Worm (Caenorhabditis elegans) whole organism, L1 larva: ENCODE results near the gene F46B6.2.

Experiments used
- ceh-82 ChIP-seq, 3 experiments: fragments of 150-350 bp in 1 of 3; sonication (generic microtip) in 2 of 3; optimal IDR thresholded peaks; 2 replicates each; lab custom pipeline; 2014 to 2017; ENCODE audit warnings: missing biosample characterization in 3 of 3, missing genetic modification characterization in 3 of 3
- elt-2 ChIP-seq: sonication (generic microtip); optimal IDR thresholded peaks from 2 replicates; lab custom pipeline; 2016; ENCODE audit warnings: missing genetic modification characterization, mild to moderate bottlenecking, inconsistent platforms, missing compliant biosample characterization, missing genetic modification reagents
- fkh-10 ChIP-seq: sonication (generic microtip); optimal IDR thresholded peaks from 2 replicates; lab custom pipeline; 2017; ENCODE audit warnings: missing biosample characterization, missing genetic modification reagents, missing genetic modification characterization
- grh-1 ChIP-seq: fragments of 200-800 bp; sonication (Bioruptor generic); IDR thresholded peaks from 2 replicates; pipeline ENCODE4 v1.3.6; 2022; ENCODE audit warnings: missing genetic modification reagents, missing genetic modification characterization, missing compliant biosample characterization
- mep-1 ChIP-seq: fragments of 150-350 bp; optimal IDR thresholded peaks from 2 replicates; lab custom pipeline; 2014; ENCODE audit warnings: missing biosample characterization, missing genetic modification characterization
- nhr-11 ChIP-seq: fragments of 150-350 bp; optimal IDR thresholded peaks from 2 replicates; lab custom pipeline; 2014; ENCODE audit warnings: missing biosample characterization, missing genetic modification characterization
- nhr-84 ChIP-seq: sonication (generic microtip); optimal IDR thresholded peaks from 2 replicates; lab custom pipeline; 2017; ENCODE audit warnings: missing biosample characterization, missing genetic modification characterization
- pag-3 ChIP-seq: sonication (generic microtip); optimal IDR thresholded peaks from 2 replicates; lab custom pipeline; 2017; ENCODE audit warnings: missing genetic modification characterization, mild to moderate bottlenecking, missing compliant biosample characterization, antibody characterized with exemption, borderline replicate concordance; ENCODE audit not compliant: insufficient read depth
- pqm-1 ChIP-seq: sonication (generic microtip); optimal IDR thresholded peaks from 3 replicates; lab custom pipeline; 2017; ENCODE audit warnings: missing biosample characterization, missing genetic modification characterization
- unc-30 ChIP-seq: sonication (generic microtip); optimal IDR thresholded peaks from 2 replicates; lab custom pipeline; 2017; ENCODE audit warnings: missing biosample characterization, missing genetic modification characterization
- unc-62 ChIP-seq: fragments of 150-350 bp; optimal IDR thresholded peaks from 2 replicates; lab custom pipeline; 2014; ENCODE audit warnings: missing biosample characterization, missing genetic modification reagents, missing genetic modification characterization

- peak in 1 of 3 experiments; percentile 31 for TF ChIP-seq ceh-82 (tag; optimal IDR thresholded peaks at IDR 0.05; lab: Kevin White, UChicago)
- no peak for TF ChIP-seq grh-1 (GFP tag; lab: Robert Waterston, UW)
- TF ChIP-seq unc-30 (tag; lab: Kevin White, UChicago) = no peak
- no peak for TF ChIP-seq pqm-1
- TF ChIP-seq nhr-11 (tag; lab: Kevin White, UChicago) = no peak
- no peak for TF ChIP-seq pag-3
- no peak for TF ChIP-seq fkh-10 (GFP tag; lab: Kevin White, UChicago)
- peak; percentile 54 for TF ChIP-seq mep-1 (tag; lab: Kevin White, UChicago)
- TF ChIP-seq nhr-84 (tag; lab: Kevin White, UChicago) = no peak
- peak; percentile 11 for TF ChIP-seq elt-2
- TF ChIP-seq unc-62 = no peak
These were observed 42.5 kb upstream of the F46B6.2 start, which contains the start of the genes aagr-3 and drap-1 for ce11 chrV:9729462-9730162.
